Worm (Caenorhabditis elegans) whole organism, mixed stage, embryonic: Measurements from ENCODE around the gene npp-5.
A peak's percentile ranks its signal among the peaks of the same experiment; 100 is the strongest.

Source experiments
- M03D4.4 ChIP-seq: sonication (generic microtip); optimal IDR thresholded peaks from 2 replicates; lab custom pipeline; 2017; ENCODE audit warnings: mild to moderate bottlenecking, missing genetic modification characterization, missing compliant biosample characterization
- bed-3 ChIP-seq: fragments of 200-800 bp; sonication (Bioruptor generic); optimal IDR thresholded peaks from 3 replicates; lab custom pipeline; 2018; ENCODE audit warnings: mild to moderate bottlenecking, missing genetic modification characterization, moderate library complexity, missing compliant biosample characterization
- blmp-1 ChIP-seq: fragments of 150-350 bp; optimal IDR thresholded peaks from 2 replicates; lab custom pipeline; 2014; ENCODE audit warnings: missing biosample characterization, missing genetic modification characterization
- ceh-39 ChIP-seq: fragments of 150-350 bp; optimal IDR thresholded peaks from 2 replicates; lab custom pipeline; 2014; ENCODE audit warnings: missing biosample characterization, missing genetic modification characterization
- ceh-43 ChIP-seq: fragments of 200-800 bp; sonication (Bioruptor generic); optimal IDR thresholded peaks from 2 replicates; lab custom pipeline; 2018; ENCODE audit warnings: mild to moderate bottlenecking, missing genetic modification characterization, moderate library complexity, missing compliant biosample characterization
- ceh-83 ChIP-seq: fragments of 200-800 bp; sonication (Bioruptor generic); optimal IDR thresholded peaks from 2 replicates; lab custom pipeline; 2018; ENCODE audit warnings: mild to moderate bottlenecking, missing genetic modification characterization, missing compliant biosample characterization
- ces-1 ChIP-seq: fragments of 150-350 bp; optimal IDR thresholded peaks from 2 replicates; lab custom pipeline; 2014; ENCODE audit warnings: missing biosample characterization, missing genetic modification reagents, missing genetic modification characterization
- cnd-1 ChIP-seq: fragments of 200-800 bp; sonication (Bioruptor generic); optimal IDR thresholded peaks from 2 replicates; lab custom pipeline; 2018; ENCODE audit warnings: mild to moderate bottlenecking, missing genetic modification characterization, missing compliant biosample characterization
- drap-1 ChIP-seq: fragments of 200-800 bp; sonication (Bioruptor generic); optimal IDR thresholded peaks from 3 replicates; lab custom pipeline; 2018; ENCODE audit warnings: mild to moderate bottlenecking, missing genetic modification characterization, missing compliant biosample characterization
- elt-1 ChIP-seq: sonication (generic microtip); optimal IDR thresholded peaks from 2 replicates; lab custom pipeline; 2017; ENCODE audit warnings: missing genetic modification characterization, mild to moderate bottlenecking, missing compliant biosample characterization, antibody characterized with exemption, moderate library complexity, borderline replicate concordance; ENCODE audit not compliant: insufficient read depth
- elt-3 ChIP-seq: fragments of 150-350 bp; optimal IDR thresholded peaks from 2 replicates; lab custom pipeline; 2014; ENCODE audit warnings: missing biosample characterization, missing genetic modification characterization
- flh-1 ChIP-seq: fragments of 200-800 bp; sonication (Bioruptor generic); optimal IDR thresholded peaks from 2 replicates; lab custom pipeline; 2018; ENCODE audit warnings: mild to moderate bottlenecking, missing genetic modification characterization, moderate library complexity, missing compliant biosample characterization
- ham-2 ChIP-seq: fragments of 200-800 bp; sonication (Bioruptor generic); optimal IDR thresholded peaks from 2 replicates; lab custom pipeline; 2018; ENCODE audit warnings: mild to moderate bottlenecking, missing genetic modification characterization, missing compliant biosample characterization
- hlh-1 ChIP-seq: fragments of 150-350 bp; optimal IDR thresholded peaks from 2 replicates; lab custom pipeline; 2014; ENCODE audit warnings: missing biosample characterization, missing genetic modification reagents, missing genetic modification characterization
- lin-13 ChIP-seq: fragments of 150-350 bp; optimal IDR thresholded peaks from 2 replicates; lab custom pipeline; 2014; ENCODE audit warnings: missing biosample characterization, missing genetic modification characterization
- lin-32 ChIP-seq: fragments of 200-800 bp; sonication (Bioruptor generic); optimal IDR thresholded peaks from 2 replicates; lab custom pipeline; 2018; ENCODE audit warnings: mild to moderate bottlenecking, missing genetic modification characterization, missing compliant biosample characterization
- lsy-2 ChIP-seq: fragments of 150-350 bp; optimal IDR thresholded peaks from 2 replicates; lab custom pipeline; 2014; ENCODE audit warnings: missing biosample characterization, missing genetic modification characterization
- mab-5 ChIP-seq: fragments of 150-350 bp; optimal IDR thresholded peaks from 2 replicates; lab custom pipeline; 2014; ENCODE audit warnings: missing biosample characterization, missing genetic modification characterization
- mep-1 ChIP-seq: fragments of 150-350 bp; optimal IDR thresholded peaks from 2 replicates; lab custom pipeline; 2017; ENCODE audit warnings: missing biosample characterization, missing genetic modification reagents, missing genetic modification characterization, inconsistent platforms
- mls-2 ChIP-seq: sonication (generic microtip); optimal IDR thresholded peaks from 2 replicates; lab custom pipeline; 2016; ENCODE audit warnings: mild to moderate bottlenecking, missing genetic modification characterization, moderate library complexity, missing compliant biosample characterization
- nhr-12 ChIP-seq: fragments of 150-350 bp; optimal IDR thresholded peaks from 2 replicates; lab custom pipeline; 2014; ENCODE audit warnings: missing biosample characterization, missing genetic modification characterization
- nhr-2 ChIP-seq: fragments of 150-350 bp; optimal IDR thresholded peaks from 2 replicates; lab custom pipeline; 2014; ENCODE audit warnings: missing biosample characterization, missing genetic modification characterization
- nhr-237 ChIP-seq: fragments of 150-350 bp; optimal IDR thresholded peaks from 2 replicates; lab custom pipeline; 2014; ENCODE audit warnings: missing biosample characterization, missing genetic modification characterization
- nhr-28 ChIP-seq: fragments of 150-350 bp; optimal IDR thresholded peaks from 2 replicates; lab custom pipeline; 2014; ENCODE audit warnings: missing biosample characterization, missing genetic modification characterization
- nhr-76 ChIP-seq: sonication (generic microtip); optimal IDR thresholded peaks from 2 replicates; lab custom pipeline; 2017; ENCODE audit warnings: missing biosample characterization, missing genetic modification characterization
- pha-4 ChIP-seq: fragments of 150-350 bp; optimal IDR thresholded peaks from 2 replicates; lab custom pipeline; 2018; ENCODE audit warnings: missing biosample characterization, missing genetic modification reagents, missing genetic modification characterization
- sem-2 ChIP-seq: fragments of 200-800 bp; sonication (Bioruptor generic); optimal IDR thresholded peaks from 2 replicates; lab custom pipeline; 2018; ENCODE audit warnings: mild to moderate bottlenecking, missing genetic modification characterization, missing compliant biosample characterization
- snpc-4 ChIP-seq: fragments of 150-350 bp; optimal IDR thresholded peaks from 2 replicates; lab custom pipeline; 2014; ENCODE audit warnings: missing biosample characterization, missing genetic modification characterization
- sptf-1 ChIP-seq: sonication (generic microtip); optimal IDR thresholded peaks from 2 replicates; lab custom pipeline; 2017; ENCODE audit warnings: mild to moderate bottlenecking, missing genetic modification characterization, moderate library complexity, missing compliant biosample characterization
- tbx-8 ChIP-seq: fragments of 200-800 bp; sonication (Bioruptor generic); optimal IDR thresholded peaks from 2 replicates; lab custom pipeline; 2018; ENCODE audit warnings: mild to moderate bottlenecking, missing genetic modification characterization, moderate library complexity, missing compliant biosample characterization
- unc-120 ChIP-seq: sonication (generic microtip); optimal IDR thresholded peaks from 2 replicates; lab custom pipeline; 2017; ENCODE audit warnings: missing genetic modification characterization, missing compliant biosample characterization; ENCODE audit not compliant: poor library complexity, severe bottlenecking
- unc-39 ChIP-seq: fragments of 150-350 bp; optimal IDR thresholded peaks from 2 replicates; lab custom pipeline; 2014; ENCODE audit warnings: missing biosample characterization, missing genetic modification characterization
- unc-62 ChIP-seq: fragments of 150-350 bp; optimal IDR thresholded peaks from 2 replicates; lab custom pipeline; 2014; ENCODE audit warnings: missing biosample characterization, missing genetic modification reagents, missing genetic modification characterization
- zip-8 ChIP-seq: fragments of 150-350 bp; optimal IDR thresholded peaks from 2 replicates; lab custom pipeline; 2014; ENCODE audit warnings: missing biosample characterization, missing genetic modification characterization
- ztf-11 ChIP-seq: fragments of 150-350 bp; optimal IDR thresholded peaks from 2 replicates; lab custom pipeline; 2014; ENCODE audit warnings: missing biosample characterization, missing genetic modification characterization

The npp-5 gene

ce11 chrII:11622605-11623004, 23.0 kb upstream of the npp-5 start:
- TF ChIP-seq nhr-28 (tag; lab: Kevin White, UChicago) (no peak), elt-1 (tag; lab: Kevin White, UChicago) (no peak), sem-2 (GFP tag; lab: Kevin White, UChicago) (peak; percentile 36), nhr-2 (tag; lab: Kevin White, UChicago) (no peak), nhr-12 (tag; lab: Kevin White, UChicago) (no peak), unc-39 (tag; lab: Kevin White, UChicago) (no peak)

DNA sequence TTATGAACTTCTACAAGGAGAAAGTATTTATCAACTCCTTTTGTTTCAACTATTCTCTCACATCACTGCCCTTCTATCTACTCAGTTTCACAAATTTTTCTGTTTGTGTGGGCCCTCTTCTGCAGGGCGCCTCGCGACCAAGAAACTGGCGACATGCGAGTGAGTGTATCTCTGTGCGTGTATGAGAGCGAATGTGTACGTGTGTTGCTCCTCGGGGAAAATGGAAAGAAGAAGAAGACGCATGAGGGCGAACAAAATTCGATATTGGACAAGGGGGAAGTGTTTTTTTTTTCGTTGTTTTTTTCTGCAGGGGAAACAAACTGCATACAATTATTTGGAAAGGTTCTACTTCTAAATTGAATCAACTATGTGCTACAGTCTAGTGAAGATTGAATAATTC, 22.0 kb upstream of the npp-5 start:
- no peak for TF ChIP-seq snpc-4
- no peak for TF ChIP-seq unc-62 (GFP tag; lab: Kevin White, UChicago)
- TF ChIP-seq blmp-1 = no peak
- TF ChIP-seq ham-2 (GFP tag; lab: Kevin White, UChicago) = no peak
- no peak for TF ChIP-seq sem-2 (GFP tag; lab: Kevin White, UChicago)
- TF ChIP-seq mls-2 = no peak
- TF ChIP-seq bed-3 (GFP tag; lab: Kevin White, UChicago) = no peak
- no peak for TF ChIP-seq nhr-2 (tag; lab: Kevin White, UChicago)
- TF ChIP-seq ces-1 (GFP tag; lab: Kevin White, UChicago) = no peak
- TF ChIP-seq zip-8 = no peak

ce11 chrII:11620630-11621246, 21.1 kb upstream of the npp-5 start:
- TF ChIP-seq ham-2 (GFP tag; lab: Kevin White, UChicago) = no peak
- no peak for TF ChIP-seq ceh-39 (tag; lab: Kevin White, UChicago)
- TF ChIP-seq nhr-237 (tag; lab: Kevin White, UChicago) = no peak
- no peak for TF ChIP-seq hlh-1 (tag; lab: Kevin White, UChicago)
- TF ChIP-seq unc-62 (GFP tag; lab: Kevin White, UChicago) = no peak
- TF ChIP-seq ceh-43 = no peak
- no peak for TF ChIP-seq snpc-4
- TF ChIP-seq ces-1 (GFP tag; lab: Kevin White, UChicago) = no peak
- TF ChIP-seq nhr-12 (tag; lab: Kevin White, UChicago) = no peak
- no peak for TF ChIP-seq pha-4
- no peak for TF ChIP-seq lin-32 (GFP tag; lab: Kevin White, UChicago)
- no peak for TF ChIP-seq unc-120 (tag; lab: Kevin White, UChicago)
- TF ChIP-seq sem-2 (GFP tag; lab: Kevin White, UChicago) = no peak
- TF ChIP-seq flh-1 (GFP tag; lab: Kevin White, UChicago) = no peak
- no peak for TF ChIP-seq drap-1 (GFP tag; lab: Kevin White, UChicago)
- TF ChIP-seq sptf-1 (tag; lab: Kevin White, UChicago) = no peak
- no peak for TF ChIP-seq ztf-11
- no peak for TF ChIP-seq unc-39 (tag; lab: Kevin White, UChicago)
- TF ChIP-seq mls-2 = no peak
- TF ChIP-seq lsy-2 = no peak
- TF ChIP-seq, all 35 proteins: peak for 0

ce11 chrII:11619895-11620439, 20.4 kb upstream of the npp-5 start:
- no peak for TF ChIP-seq hlh-1 (tag; lab: Kevin White, UChicago)
- no peak for TF ChIP-seq M03D4.4 (tag; lab: Kevin White, UChicago)
- TF ChIP-seq unc-120 (tag; lab: Kevin White, UChicago) = peak; percentile 64
- TF ChIP-seq cnd-1 (tag; lab: Kevin White, UChicago) = peak; percentile 16
- peak; percentile 36 for TF ChIP-seq sptf-1 (tag; lab: Kevin White, UChicago)
- TF ChIP-seq elt-3 = no peak
- TF ChIP-seq zip-8 = no peak
- no peak for TF ChIP-seq ceh-39 (tag; lab: Kevin White, UChicago)
- TF ChIP-seq ham-2 (GFP tag; lab: Kevin White, UChicago) = peak; percentile 49
- no peak for TF ChIP-seq nhr-76 (tag; lab: Kevin White, UChicago)
- TF ChIP-seq unc-62 (GFP tag; lab: Kevin White, UChicago) = no peak
- TF ChIP-seq nhr-237 (tag; lab: Kevin White, UChicago) = no peak
- TF ChIP-seq ces-1 (GFP tag; lab: Kevin White, UChicago) = no peak
- no peak for TF ChIP-seq nhr-2 (tag; lab: Kevin White, UChicago)
- no peak for TF ChIP-seq ceh-43
- TF ChIP-seq flh-1 (GFP tag; lab: Kevin White, UChicago) = no peak
- TF ChIP-seq mep-1 (tag; lab: Kevin White, UChicago) = no peak
- TF ChIP-seq ceh-83 (GFP tag; lab: Kevin White, UChicago) = peak; percentile 44
- peak; percentile 29 for TF ChIP-seq pha-4
- TF ChIP-seq sem-2 (GFP tag; lab: Kevin White, UChicago) = no peak
- TF ChIP-seq elt-1 (tag; lab: Kevin White, UChicago) = no peak
- TF ChIP-seq mab-5 = no peak
- TF ChIP-seq bed-3 (GFP tag; lab: Kevin White, UChicago) = peak; percentile 17
- no peak for TF ChIP-seq ztf-11
- TF ChIP-seq lsy-2 = no peak
- TF ChIP-seq drap-1 (GFP tag; lab: Kevin White, UChicago) = no peak
- TF ChIP-seq lin-32 (GFP tag; lab: Kevin White, UChicago) = no peak
- TF ChIP-seq blmp-1 = no peak
- no peak for TF ChIP-seq nhr-28 (tag; lab: Kevin White, UChicago)
- no peak for TF ChIP-seq lin-13 (tag; lab: Kevin White, UChicago)
- TF ChIP-seq mls-2 = peak; percentile 49
- TF ChIP-seq unc-39 (tag; lab: Kevin White, UChicago) = no peak
- no peak for TF ChIP-seq snpc-4
- TF ChIP-seq nhr-12 (tag; lab: Kevin White, UChicago) = no peak
- no peak for TF ChIP-seq tbx-8 (GFP tag; lab: Kevin White, UChicago)
